Fruit fly (Drosophila melanogaster) whole organism, embryonic: ENCODE data around the gene CG9926.

Experiments
- Bteb2 ChIP-seq: fragments of 200-800 bp; sonication (Bioruptor generic); optimal IDR thresholded peaks from 2 replicates; lab custom pipeline; 2016; ENCODE audit warnings: missing biosample characterization, missing genetic modification characterization
- CG10267 ChIP-seq: fragments of 200-800 bp; sonication (Bioruptor generic); optimal IDR thresholded peaks from 2 replicates; lab custom pipeline; 2018; ENCODE audit warnings: missing biosample characterization, mild to moderate bottlenecking, missing genetic modification characterization, moderate library complexity
- CG11723 ChIP-seq: fragments of 200-800 bp; sonication (Bioruptor generic); optimal IDR thresholded peaks from 2 replicates; lab custom pipeline; 2017; ENCODE audit warnings: missing biosample characterization, mild to moderate bottlenecking, missing genetic modification characterization
- CG12769 ChIP-seq: fragments of 200-800 bp; sonication (Bioruptor generic); optimal IDR thresholded peaks from 2 replicates; lab custom pipeline; 2019; ENCODE audit warnings: missing biosample characterization, mild to moderate bottlenecking, missing genetic modification characterization, moderate library complexity
- CG13775 ChIP-seq: fragments of 200-800 bp; sonication (Bioruptor generic); optimal IDR thresholded peaks from 3 replicates; lab custom pipeline; 2017; ENCODE audit warnings: missing biosample characterization, mild to moderate bottlenecking, missing genetic modification characterization
- CG14710 ChIP-seq: fragments of 200-800 bp; sonication (Bioruptor generic); optimal IDR thresholded peaks from 3 replicates; lab custom pipeline; 2019; ENCODE audit warnings: missing biosample characterization, mild to moderate bottlenecking, missing genetic modification characterization, moderate library complexity
- CG1529 ChIP-seq: fragments of 200-800 bp; sonication (Bioruptor generic); optimal IDR thresholded peaks from 3 replicates; lab custom pipeline; 2018; ENCODE audit warnings: missing biosample characterization, missing genetic modification characterization
- CG15479 ChIP-seq: fragments of 200-800 bp; sonication (Bioruptor generic); optimal IDR thresholded peaks from 3 replicates; lab custom pipeline; 2019; ENCODE audit warnings: missing biosample characterization, mild to moderate bottlenecking, missing genetic modification characterization, moderate library complexity
- CG15696 ChIP-seq: fragments of 200-800 bp; sonication (Bioruptor generic); optimal IDR thresholded peaks from 2 replicates; lab custom pipeline; 2019; ENCODE audit warnings: missing biosample characterization, mild to moderate bottlenecking, missing genetic modification characterization, moderate library complexity
- CG17328 ChIP-seq: fragments of 200-800 bp; sonication (Bioruptor generic); IDR thresholded peaks from 2 replicates; pipeline ENCODE4 v1.3.6; 2022; ENCODE audit warnings: missing biosample characterization, missing genetic modification characterization
- CG17568 ChIP-seq: fragments of 200-800 bp; sonication (Bioruptor generic); optimal IDR thresholded peaks from 2 replicates; lab custom pipeline; 2018; ENCODE audit warnings: missing biosample characterization, mild to moderate bottlenecking, missing genetic modification characterization, moderate library complexity
- CG18262 ChIP-seq: fragments of 200-800 bp; optimal IDR thresholded peaks from 3 replicates; lab custom pipeline; 2019; ENCODE audit warnings: missing biosample characterization, mild to moderate bottlenecking, missing genetic modification characterization, moderate library complexity
- CG1832 ChIP-seq: fragments of 200-800 bp; sonication (Bioruptor generic); optimal IDR thresholded peaks from 2 replicates; lab custom pipeline; 2017; ENCODE audit warnings: missing biosample characterization, mild to moderate bottlenecking, missing genetic modification characterization, inconsistent platforms
- CG18599 ChIP-seq: fragments of 200-800 bp; sonication (Bioruptor generic); optimal IDR thresholded peaks from 3 replicates; lab custom pipeline; 2017; ENCODE audit warnings: missing biosample characterization, missing genetic modification characterization, mild to moderate bottlenecking, moderate library complexity, missing genetic modification reagents
- CG42726 ChIP-seq: fragments of 200-800 bp; sonication (Bioruptor generic); IDR thresholded peaks from 2 replicates; pipeline ENCODE4 v1.3.6; 2022; ENCODE audit warnings: missing biosample characterization, missing genetic modification characterization; ENCODE audit not compliant: partially characterized antibody
- CG4404 ChIP-seq: fragments of 200-800 bp; sonication (Bioruptor generic); IDR thresholded peaks from 2 replicates; pipeline ENCODE4 v1.3.6; 2022; ENCODE audit warnings: missing biosample characterization, missing genetic modification characterization
- CG8089 ChIP-seq: fragments of 200-800 bp; sonication (Bioruptor generic); optimal IDR thresholded peaks from 3 replicates; lab custom pipeline; 2016; ENCODE audit warnings: missing biosample characterization, missing genetic modification characterization
- CG8281 ChIP-seq: fragments of 200-800 bp; sonication (Bioruptor generic); optimal IDR thresholded peaks from 2 replicates; lab custom pipeline; 2018; ENCODE audit warnings: missing biosample characterization, mild to moderate bottlenecking, missing genetic modification characterization, moderate library complexity
- CG8478 ChIP-seq: fragments of >200 bp; optimal IDR thresholded peaks from 2 replicates; lab custom pipeline; 2018
- CTCF ChIP-seq: fragments of 200-800 bp; sonication (Bioruptor generic); optimal IDR thresholded peaks from 2 replicates; lab custom pipeline; 2017; ENCODE audit warnings: missing biosample characterization, mild to moderate bottlenecking, missing genetic modification characterization, moderate library complexity
- D19B ChIP-seq: fragments of 200-800 bp; sonication (Bioruptor generic); optimal IDR thresholded peaks from 2 replicates; lab custom pipeline; 2017; ENCODE audit warnings: missing biosample characterization, mild to moderate bottlenecking, missing genetic modification characterization
- Dfd ChIP-seq, 2 experiments: fragments of >200 bp; optimal IDR thresholded peaks; 2 replicates each; lab custom pipeline; 2017; ENCODE audit warnings: missing biosample characterization in 2 of 2, missing genetic modification characterization in 2 of 2
- Drgx ChIP-seq: fragments of 200-800 bp; sonication (Bioruptor generic); IDR thresholded peaks from 2 replicates; pipeline ENCODE4 v1.3.6; 2022; ENCODE audit warnings: missing biosample characterization, missing genetic modification characterization
- ERR ChIP-seq: fragments of 200-800 bp; sonication (Bioruptor generic); optimal IDR thresholded peaks from 2 replicates; lab custom pipeline; 2016; ENCODE audit warnings: missing biosample characterization, missing genetic modification characterization
- MESR4 ChIP-seq: fragments of 200-800 bp; sonication (Bioruptor generic); optimal IDR thresholded peaks from 2 replicates; lab custom pipeline; 2018; ENCODE audit warnings: missing biosample characterization, mild to moderate bottlenecking, missing genetic modification characterization, moderate library complexity
- Mad ChIP-seq: fragments of 200-800 bp; sonication (Bioruptor generic); optimal IDR thresholded peaks from 2 replicates; lab custom pipeline; 2016; ENCODE audit warnings: missing biosample characterization, missing genetic modification characterization
- Neu2 ChIP-seq: fragments of 200-800 bp; sonication (Bioruptor generic); optimal IDR thresholded peaks from 3 replicates; lab custom pipeline; 2016; ENCODE audit warnings: missing biosample characterization, missing genetic modification characterization, borderline replicate concordance
- NfI ChIP-seq: fragments of 200-800 bp; sonication (Bioruptor generic); optimal IDR thresholded peaks from 3 replicates; lab custom pipeline; 2018; ENCODE audit warnings: missing biosample characterization, mild to moderate bottlenecking, missing genetic modification characterization, moderate library complexity
- Poxn ChIP-seq: fragments of 200-800 bp; sonication (Bioruptor generic); IDR thresholded peaks from 2 replicates; pipeline ENCODE4 v1.3.6; 2022; ENCODE audit warnings: missing biosample characterization, missing genetic modification characterization
- cato ChIP-seq: fragments of 200-800 bp; sonication (Bioruptor generic); optimal IDR thresholded peaks from 2 replicates; lab custom pipeline; 2016; ENCODE audit warnings: missing biosample characterization, missing genetic modification characterization, borderline replicate concordance
- ci ChIP-seq: fragments of 200-800 bp; sonication (Bioruptor generic); IDR thresholded peaks from 3 replicates; pipeline ENCODE4 v1.3.6; 2022; ENCODE audit warnings: missing biosample characterization, missing genetic modification characterization
- crc ChIP-seq: fragments of 200-800 bp; sonication (Bioruptor generic); optimal IDR thresholded peaks from 2 replicates; lab custom pipeline; 2016; ENCODE audit warnings: missing biosample characterization, missing genetic modification characterization
- dpn ChIP-seq, 2 experiments: fragments of 200-800 bp; sonication (Bioruptor generic); optimal IDR thresholded peaks; 3 replicates each; lab custom pipeline; 2016; ENCODE audit warnings: missing biosample characterization in 2 of 2, missing genetic modification characterization in 2 of 2
- eyg ChIP-seq: fragments of 200-800 bp; sonication (Bioruptor generic); optimal IDR thresholded peaks from 3 replicates; lab custom pipeline; 2016; ENCODE audit warnings: missing biosample characterization, missing genetic modification characterization
- fd102C ChIP-seq: fragments of 200-800 bp; sonication (Bioruptor generic); optimal IDR thresholded peaks from 2 replicates; lab custom pipeline; 2018; ENCODE audit warnings: missing biosample characterization, mild to moderate bottlenecking, missing genetic modification characterization, moderate library complexity
- fd64A ChIP-seq: fragments of 200-800 bp; sonication (Bioruptor generic); optimal IDR thresholded peaks from 3 replicates; lab custom pipeline; 2018; ENCODE audit warnings: missing biosample characterization, mild to moderate bottlenecking, missing genetic modification characterization
- fu2 ChIP-seq: fragments of 200-800 bp; sonication (Bioruptor generic); optimal IDR thresholded peaks from 2 replicates; lab custom pipeline; 2016; ENCODE audit warnings: missing biosample characterization, missing genetic modification characterization
- gfzf ChIP-seq: fragments of 200-800 bp; sonication (Bioruptor generic); optimal IDR thresholded peaks from 2 replicates; lab custom pipeline; 2016; ENCODE audit warnings: missing biosample characterization, mild to moderate bottlenecking, missing genetic modification characterization, moderate library complexity
- h ChIP-seq: fragments of >200 bp; optimal IDR thresholded peaks from 2 replicates; lab custom pipeline; 2017
- jing ChIP-seq: fragments of 200-800 bp; sonication (Bioruptor generic); optimal IDR thresholded peaks from 2 replicates; lab custom pipeline; 2018; ENCODE audit warnings: missing biosample characterization, mild to moderate bottlenecking, missing genetic modification characterization
- lov ChIP-seq, 2 experiments: fragments of 200-800 bp in 1 of 2; fragments of >200 bp in 1 of 2; sonication (Bioruptor generic) in 1 of 2; IDR thresholded peaks in 1 of 2; optimal IDR thresholded peaks in 1 of 2; 2 replicates in 1 of 2; 3 replicates in 1 of 2; pipeline versions ENCODE4 v1.3.6 to Lab custom; 2017 to 2022; ENCODE audit warnings: missing biosample characterization in 1 of 2, missing genetic modification characterization in 1 of 2
- repo ChIP-seq: fragments of 200-800 bp; sonication (Bioruptor generic); optimal IDR thresholded peaks from 2 replicates; lab custom pipeline; 2016; ENCODE audit warnings: missing biosample characterization, missing genetic modification characterization
- row ChIP-seq: fragments of 200-800 bp; sonication (Bioruptor generic); IDR thresholded peaks from 3 replicates; pipeline ENCODE4 v1.3.6; 2022; ENCODE audit warnings: missing biosample characterization, missing genetic modification characterization
- run ChIP-seq: fragments of 200-800 bp; sonication (Bioruptor generic); optimal IDR thresholded peaks from 3 replicates; lab custom pipeline; 2018; ENCODE audit warnings: missing biosample characterization, mild to moderate bottlenecking, missing genetic modification characterization
- sens ChIP-seq: fragments of 200-800 bp; sonication (Bioruptor generic); peaks from one replicate; lab custom pipeline; 2016; ENCODE audit warnings: missing biosample characterization, missing genetic modification characterization
- sim ChIP-seq: fragments of 200-800 bp; sonication (Bioruptor generic); IDR thresholded peaks from 2 replicates; pipeline ENCODE4 v1.3.6; 2022; ENCODE audit warnings: missing biosample characterization, missing genetic modification characterization
- slou ChIP-seq: fragments of 200-800 bp; sonication (Bioruptor generic); optimal IDR thresholded peaks from 3 replicates; lab custom pipeline; 2016; ENCODE audit warnings: missing biosample characterization, missing genetic modification characterization
- slp2 ChIP-seq: fragments of 200-800 bp; sonication (Bioruptor generic); optimal IDR thresholded peaks from 2 replicates; lab custom pipeline; 2016; ENCODE audit warnings: missing biosample characterization, missing genetic modification characterization
- trem ChIP-seq: fragments of 200-800 bp; optimal IDR thresholded peaks from 3 replicates; lab custom pipeline; 2019; ENCODE audit warnings: missing biosample characterization, mild to moderate bottlenecking, missing genetic modification characterization, moderate library complexity
- unc-4 ChIP-seq: fragments of 200-800 bp; sonication (Bioruptor generic); IDR thresholded peaks from 2 replicates; pipeline ENCODE4 v1.3.6; 2022; ENCODE audit warnings: missing biosample characterization, missing genetic modification characterization; ENCODE audit not compliant: partially characterized antibody
- zfh1 ChIP-seq: fragments of 200-800 bp; sonication (Bioruptor generic); IDR thresholded peaks from 3 replicates; pipeline ENCODE4 v1.3.6; 2022; ENCODE audit warnings: missing biosample characterization, missing genetic modification characterization

The CG9926 gene

DNA sequence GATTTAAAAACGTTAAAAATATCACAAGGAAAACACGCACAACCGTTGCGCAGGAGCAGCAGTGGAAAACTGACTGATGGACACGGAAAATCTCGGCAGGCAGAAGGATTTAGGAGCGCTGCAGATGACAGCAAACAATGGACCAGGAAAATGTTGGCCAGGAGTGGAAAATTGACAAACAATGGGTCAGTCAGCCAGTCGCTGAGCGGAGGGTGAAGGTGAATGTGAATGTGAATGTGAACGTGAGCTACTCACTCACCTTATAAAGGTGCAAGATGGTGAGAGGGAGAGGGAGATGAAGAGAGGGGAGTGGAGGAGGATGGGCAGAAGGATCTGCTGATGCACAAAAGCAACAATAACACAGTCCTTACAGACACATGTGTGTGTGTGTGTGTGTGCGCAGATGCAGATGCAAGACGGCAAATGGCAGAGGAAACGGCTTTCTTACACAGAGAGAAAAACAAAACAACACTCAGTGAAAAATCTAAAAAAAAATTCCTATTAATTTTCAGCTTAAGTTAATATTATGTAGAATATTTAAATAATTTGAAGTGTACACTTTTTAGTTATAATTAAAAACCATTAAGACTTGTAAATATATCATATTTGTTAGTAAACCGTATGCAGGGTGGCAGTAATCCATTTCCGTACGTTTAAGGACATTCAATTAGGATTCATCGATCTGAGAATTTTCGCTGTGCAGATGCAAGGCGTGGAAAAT, 20.9 kb upstream of the CG9926 start:
- TF ChIP-seq run (tag; lab: Kevin White, UChicago): no peak
- TF ChIP-seq lov (optimal IDR thresholded peaks at IDR 0.05; lab: Kevin White, UChicago): no peak
- no peak for TF ChIP-seq lov (GFP tag; IDR thresholded peaks at IDR 0.05; lab: Robert Waterston, UW)
- TF ChIP-seq CG10267 (tag; lab: Kevin White, UChicago): peak; percentile 29
- no peak for TF ChIP-seq crc
- TF ChIP-seq gfzf (GFP tag; lab: Kevin White, UChicago): no peak
- TF ChIP-seq CG8281 (tag; lab: Kevin White, UChicago): no peak
- TF ChIP-seq CG12769: no peak
- TF ChIP-seq D19B (GFP tag; lab: Kevin White, UChicago): no peak
- TF ChIP-seq fu2 (GFP tag; lab: Kevin White, UChicago): no peak
- TF ChIP-seq CG1529 (GFP tag; lab: Kevin White, UChicago): no peak
- peak; percentile 46 for TF ChIP-seq CG18262 (tag; lab: Kevin White, UChicago)
- TF ChIP-seq Mad (GFP tag; lab: Kevin White, UChicago): no peak
- TF ChIP-seq trem (tag; lab: Kevin White, UChicago): peak; percentile 10
- no peak for TF ChIP-seq Poxn
- no peak for TF ChIP-seq CG8089 (GFP tag; lab: Kevin White, UChicago)
- no peak for TF ChIP-seq unc-4 (GFP tag; lab: Robert Waterston, UW)
- peak; percentile 51 for TF ChIP-seq sens (GFP tag; lab: Kevin White, UChicago)
- TF ChIP-seq fd102C: peak; percentile 14
- TF ChIP-seq CG42726 (GFP tag; lab: Robert Waterston, UW): no peak
- TF ChIP-seq h (lab: Kevin White, UChicago): no peak
- TF ChIP-seq dpn (GFP tag; optimal IDR thresholded peaks at IDR 0.05; lab: Kevin White, UChicago): no peak
- TF ChIP-seq eyg: no peak
- TF ChIP-seq CG11723 (GFP tag; lab: Kevin White, UChicago): no peak
- no peak for TF ChIP-seq Bteb2 (GFP tag; lab: Kevin White, UChicago)
- no peak for TF ChIP-seq CG17568 (GFP tag; lab: Kevin White, UChicago)
- no peak for TF ChIP-seq sim
- TF ChIP-seq Dfd (GFP tag; optimal IDR thresholded peaks at IDR 0.05; lab: Kevin White, UChicago): no peak
- TF ChIP-seq MESR4 (GFP tag; lab: Kevin White, UChicago): no peak
- TF ChIP-seq jing: no peak
- no peak for TF ChIP-seq cato
- TF ChIP-seq CG17328 (GFP tag; lab: Robert Waterston, UW): no peak
- TF ChIP-seq CTCF (GFP tag; lab: Kevin White, UChicago): no peak
- no peak for TF ChIP-seq ERR (GFP tag; lab: Kevin White, UChicago)
- TF ChIP-seq row: peak; percentile 26; the same call in 1 of the 3 replicates
- TF ChIP-seq Drgx: no peak
- no peak for TF ChIP-seq slou (GFP tag; lab: Kevin White, UChicago)
- TF ChIP-seq repo: no peak
- TF ChIP-seq NfI (GFP tag; lab: Kevin White, UChicago): no peak
- no peak for TF ChIP-seq CG18599 (GFP tag; lab: Kevin White, UChicago)
- no peak for TF ChIP-seq slp2
- TF ChIP-seq ci (GFP tag; lab: Robert Waterston, UW): no peak
- TF ChIP-seq fd64A (GFP tag; lab: Kevin White, UChicago): no peak
- TF ChIP-seq CG4404 (GFP tag; lab: Robert Waterston, UW): peak; percentile 40; the same call in 1 of the 2 replicates
- peak; percentile 50 for TF ChIP-seq CG15479 (GFP tag; lab: Kevin White, UChicago)
- no peak for TF ChIP-seq CG8478 (lab: Kevin White, UChicago)
- TF ChIP-seq Neu2 (GFP tag; lab: Kevin White, UChicago): no peak
- no peak for TF ChIP-seq CG1832 (GFP tag; lab: Kevin White, UChicago)
- peak; percentile 36 for TF ChIP-seq CG14710 (tag; lab: Kevin White, UChicago)
- TF ChIP-seq CG15696 (tag; lab: Kevin White, UChicago): peak; percentile 64
- TF ChIP-seq CG13775 (GFP tag; lab: Kevin White, UChicago): peak; percentile 28
- TF ChIP-seq zfh1 (GFP tag; lab: Robert Waterston, UW): peak; percentile 39; the same call in 2 of the 3 replicates
